Worm (Caenorhabditis elegans) whole organism, midembryonic: Measurements from ENCODE around the gene Y37E11AL.2.
A peak's percentile ranks its signal among the peaks of the same experiment; 100 is the strongest.

ENCODE experiments used
- cog-1 ChIP-seq: sonication (generic microtip); optimal IDR thresholded peaks from 2 replicates; lab custom pipeline; 2016; ENCODE audit warnings: missing genetic modification characterization, missing compliant biosample characterization
- flt-1 ChIP-seq: fragments of 200-800 bp; sonication (Bioruptor generic); IDR thresholded peaks from 2 replicates; pipeline ENCODE4 v1.3.6; 2022; ENCODE audit warnings: missing genetic modification characterization, missing compliant biosample characterization
- klf-2 ChIP-seq: fragments of 200-800 bp; sonication (Bioruptor generic); conservative IDR thresholded peaks from 2 replicates; pipeline ENCODE4 v1.3.6; 2022; ENCODE audit warnings: missing genetic modification reagents, missing genetic modification characterization, missing compliant biosample characterization
- med-1 ChIP-seq: sonication (generic microtip); optimal IDR thresholded peaks from 2 replicates; lab custom pipeline; 2017; ENCODE audit warnings: missing genetic modification characterization, mild to moderate bottlenecking, missing compliant biosample characterization, antibody characterized with exemption, missing genetic modification reagents; ENCODE audit not compliant: insufficient read depth
- tab-1 ChIP-seq: fragments of 200-800 bp; sonication (Bioruptor generic); IDR thresholded peaks from 2 replicates; pipeline ENCODE4 v1.3.6; 2022; ENCODE audit warnings: missing genetic modification characterization, missing compliant biosample characterization
- ztf-29 ChIP-seq: fragments of 200-800 bp; sonication (Bioruptor generic); IDR thresholded peaks from 2 replicates; pipeline ENCODE4 v1.3.6; 2022; ENCODE audit warnings: missing genetic modification reagents, missing genetic modification characterization, missing compliant biosample characterization

DNA sequence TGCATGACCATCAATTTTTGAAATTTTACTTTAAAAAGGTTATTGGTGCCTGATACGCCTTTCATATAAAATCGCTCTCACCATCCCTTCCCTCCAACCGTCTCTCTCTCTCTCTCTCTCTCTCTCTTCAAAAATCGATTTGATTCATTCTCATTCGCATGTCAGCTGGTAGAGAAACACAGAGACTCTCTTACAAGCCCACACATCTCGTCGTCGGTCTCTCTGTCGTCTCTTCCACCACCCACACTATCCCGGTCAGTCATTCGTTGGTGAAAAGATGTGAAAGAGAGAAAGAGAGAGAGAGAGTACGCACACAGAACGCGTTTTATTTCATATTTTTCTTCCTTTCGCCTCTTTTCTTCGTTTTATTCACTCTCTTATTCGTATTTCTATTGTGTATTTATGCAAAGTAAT, 44.1 kb downstream of the Y37E11AL.2 start:
- TF ChIP-seq klf-2: no peak
- TF ChIP-seq flt-1: 0 out of 2 replicates have a peak, but pooled peaks have one; percentile 47
- TF ChIP-seq cog-1 (tag; lab: Kevin White, UChicago): peak; percentile 79
- no peak for TF ChIP-seq med-1 (GFP tag; lab: Kevin White, UChicago)
- TF ChIP-seq tab-1 (GFP tag; lab: Robert Waterston, UW): no peak
- TF ChIP-seq ztf-29 (GFP tag; lab: Robert Waterston, UW): no peak
